Worm (Caenorhabditis elegans) whole organism, early embryonic: ENCODE measurements around the gene R07E5.6.

Experiments
- ama-1 ChIP-seq: fragments of 150-350 bp; optimal IDR thresholded peaks from 2 replicates; lab custom pipeline; 2014
- ets-7 ChIP-seq: sonication (generic microtip); optimal IDR thresholded peaks from 2 replicates; lab custom pipeline; 2016; ENCODE audit warnings: missing genotype, missing genetic modification characterization, missing compliant biosample characterization
- hmbx-1 ChIP-seq: sonication (generic microtip); optimal IDR thresholded peaks from 2 replicates; lab custom pipeline; 2016; ENCODE audit warnings: mild to moderate bottlenecking, missing genetic modification characterization, missing compliant biosample characterization
- hmg-4 ChIP-seq: fragments of 200-800 bp; sonication (Bioruptor generic); optimal IDR thresholded peaks from 2 replicates; lab custom pipeline; 2018; ENCODE audit warnings: mild to moderate bottlenecking, missing genetic modification characterization, missing compliant biosample characterization
- pes-1 ChIP-seq: fragments of 200-800 bp; sonication (Bioruptor generic); IDR thresholded peaks from 2 replicates; pipeline ENCODE4 v1.3.6; 2022; ENCODE audit warnings: missing genetic modification reagents, missing genetic modification characterization, missing compliant biosample characterization

DNA sequence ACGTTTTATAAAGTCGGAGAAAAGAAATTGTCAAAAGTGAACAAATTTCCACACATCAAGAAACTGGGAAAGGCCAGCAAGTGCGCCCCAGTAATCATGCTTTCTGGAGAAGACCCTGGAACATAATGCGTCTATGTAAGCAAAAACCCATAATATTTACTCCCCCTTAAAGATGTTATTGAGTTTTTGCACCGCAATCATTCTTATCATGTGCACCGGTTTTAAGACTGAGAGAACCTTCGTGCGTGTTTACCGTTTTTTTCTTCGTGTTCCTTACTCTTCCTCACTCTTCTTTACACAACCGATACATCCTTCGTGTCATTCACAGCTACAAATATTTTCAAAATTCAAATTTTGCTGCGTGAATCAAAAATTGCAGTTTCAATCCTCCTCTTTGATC, 25.7 kb upstream of the R07E5.6 start:
- TF ChIP-seq ama-1 (lab: Kevin White, UChicago) (no peak), hmbx-1 (tag; lab: Kevin White, UChicago) (no peak), hmg-4 (GFP tag; lab: Kevin White, UChicago) (no peak), pes-1 (GFP tag; lab: Robert Waterston, UW) (no peak), ets-7 (tag; lab: Kevin White, UChicago) (no peak)
